Worm (Caenorhabditis elegans) whole organism, L2 larva: ENCODE measurements around the gene vms-1.

Source experiments
- R02D3.7 ChIP-seq: fragments of 150-350 bp; optimal IDR thresholded peaks from 2 replicates; lab custom pipeline; 2014; ENCODE audit warnings: missing biosample characterization, missing genetic modification characterization
- Y55F3AM.14 ChIP-seq: fragments of 200-800 bp; sonication (Bioruptor generic); optimal IDR thresholded peaks from 2 replicates; lab custom pipeline; 2018; ENCODE audit warnings: mild to moderate bottlenecking, missing genetic modification characterization, missing compliant biosample characterization
- ZK546.5 ChIP-seq: sonication (generic microtip); optimal IDR thresholded peaks from 2 replicates; lab custom pipeline; 2017; ENCODE audit warnings: missing biosample characterization, missing genetic modification characterization
- alr-1 ChIP-seq: fragments of 150-350 bp; optimal IDR thresholded peaks from 2 replicates; lab custom pipeline; 2014; ENCODE audit warnings: missing biosample characterization, missing genetic modification characterization
- blmp-1 ChIP-seq: sonication (generic microtip); optimal IDR thresholded peaks from 2 replicates; lab custom pipeline; 2017; ENCODE audit warnings: missing genetic modification characterization, mild to moderate bottlenecking, missing compliant biosample characterization, antibody characterized with exemption, moderate library complexity; ENCODE audit not compliant: insufficient read depth
- ceh-16 ChIP-seq: fragments of 150-350 bp; optimal IDR thresholded peaks from 2 replicates; lab custom pipeline; 2014; ENCODE audit warnings: missing biosample characterization, missing genetic modification characterization
- crh-2 ChIP-seq: sonication (generic microtip); optimal IDR thresholded peaks from 2 replicates; lab custom pipeline; 2017; ENCODE audit warnings: missing biosample characterization, missing genetic modification characterization
- egl-27 ChIP-seq: sonication (generic microtip); optimal IDR thresholded peaks from 3 replicates; lab custom pipeline; 2017; ENCODE audit warnings: missing biosample characterization, missing genetic modification reagents, missing genetic modification characterization
- fos-1 ChIP-seq: fragments of 150-350 bp; optimal IDR thresholded peaks from 2 replicates; lab custom pipeline; 2014; ENCODE audit warnings: missing biosample characterization, missing genetic modification characterization
- gmeb-1 ChIP-seq: fragments of 150-350 bp; optimal IDR thresholded peaks from 2 replicates; lab custom pipeline; 2014; ENCODE audit warnings: missing biosample characterization, missing genetic modification characterization
- lin-39 ChIP-seq: fragments of 150-350 bp; optimal IDR thresholded peaks from 2 replicates; lab custom pipeline; 2014; ENCODE audit warnings: missing biosample characterization, missing genetic modification reagents, missing genetic modification characterization
- lsy-2 ChIP-seq, 2 experiments: fragments of 150-350 bp in 1 of 2; sonication (generic microtip) in 1 of 2; optimal IDR thresholded peaks; 2 replicates each; lab custom pipeline; 2014 to 2017; ENCODE audit warnings: missing biosample characterization in 2 of 2, missing genetic modification characterization in 2 of 2
- mdl-1 ChIP-seq, 2 experiments: fragments of 150-350 bp in 1 of 2; sonication (generic microtip) in 1 of 2; optimal IDR thresholded peaks; 2 replicates each; lab custom pipeline; 2017; ENCODE audit warnings: missing biosample characterization in 2 of 2, missing genetic modification characterization in 2 of 2
- nhr-11 ChIP-seq: fragments of 150-350 bp; optimal IDR thresholded peaks from 2 replicates; lab custom pipeline; 2014; ENCODE audit warnings: missing biosample characterization, missing genetic modification characterization
- nhr-12 ChIP-seq: fragments of 150-350 bp; optimal IDR thresholded peaks from 2 replicates; lab custom pipeline; 2014; ENCODE audit warnings: missing biosample characterization, missing genetic modification characterization
- nhr-129 ChIP-seq: fragments of 150-350 bp; optimal IDR thresholded peaks from 2 replicates; lab custom pipeline; 2014; ENCODE audit warnings: missing biosample characterization, missing genetic modification characterization
- nhr-237 ChIP-seq: fragments of 150-350 bp; optimal IDR thresholded peaks from 2 replicates; lab custom pipeline; 2014; ENCODE audit warnings: missing biosample characterization, missing genetic modification characterization
- nhr-6 ChIP-seq: fragments of 150-350 bp; optimal IDR thresholded peaks from 2 replicates; lab custom pipeline; 2014; ENCODE audit warnings: missing biosample characterization, missing genetic modification characterization
- nhr-77 ChIP-seq: fragments of 150-350 bp; optimal IDR thresholded peaks from 2 replicates; lab custom pipeline; 2014; ENCODE audit warnings: missing biosample characterization, missing genetic modification characterization
- peb-1 ChIP-seq: fragments of 150-350 bp; optimal IDR thresholded peaks from 2 replicates; lab custom pipeline; 2014; ENCODE audit warnings: missing biosample characterization, missing genetic modification characterization
- skn-1 ChIP-seq: sonication (generic microtip); optimal IDR thresholded peaks from 2 replicates; lab custom pipeline; 2017; ENCODE audit warnings: missing biosample characterization, missing genetic modification characterization
- sma-3 ChIP-seq: sonication (generic microtip); optimal IDR thresholded peaks from 2 replicates; lab custom pipeline; 2016; ENCODE audit warnings: missing genetic modification reagents, missing genetic modification characterization, missing compliant biosample characterization
- sma-9 ChIP-seq, 2 experiments: fragments of 150-350 bp in 1 of 2; sonication (generic microtip) in 1 of 2; optimal IDR thresholded peaks; 2 replicates each; lab custom pipeline; 2014 to 2016; ENCODE audit warnings: missing genetic modification characterization in 2 of 2, mild to moderate bottlenecking in 1 of 2, missing biosample characterization in 1 of 2, missing compliant biosample characterization in 1 of 2, missing genetic modification reagents in 1 of 2, moderate library complexity in 1 of 2
- snpc-4 ChIP-seq: fragments of 150-350 bp; optimal IDR thresholded peaks from 2 replicates; lab custom pipeline; 2014; ENCODE audit warnings: missing biosample characterization, missing genetic modification characterization
- unc-39 ChIP-seq: fragments of 150-350 bp; optimal IDR thresholded peaks from 2 replicates; lab custom pipeline; 2014; ENCODE audit warnings: missing biosample characterization, missing genetic modification characterization
- unc-62 ChIP-seq: fragments of 150-350 bp; optimal IDR thresholded peaks from 2 replicates; lab custom pipeline; 2014; ENCODE audit warnings: missing biosample characterization, missing genetic modification reagents, missing genetic modification characterization
- ztf-1 ChIP-seq: fragments of 200-800 bp; sonication (Bioruptor generic); conservative IDR thresholded peaks from 2 replicates; pipeline ENCODE4 v1.3.6; 2022; ENCODE audit warnings: missing genetic modification characterization, missing compliant biosample characterization
- ztf-11 ChIP-seq: sonication (generic microtip); optimal IDR thresholded peaks from 2 replicates; lab custom pipeline; 2017; ENCODE audit warnings: missing biosample characterization, missing genetic modification characterization
- ztf-4 ChIP-seq: fragments of 150-350 bp; optimal IDR thresholded peaks from 2 replicates; lab custom pipeline; 2014; ENCODE audit warnings: missing biosample characterization, missing genetic modification characterization

Gene vms-1

ce11 chrIII:8050944-8051343, 37.4 kb upstream of the vms-1 start, which contains the start of gene K12H4.7:
TSS of gene K12H4.7 (minus strand) at chrIII:8051081.
- TF ChIP-seq Y55F3AM.14 (GFP tag; lab: Kevin White, UChicago) (no peak), fos-1 (tag; lab: Kevin White, UChicago) (peak; percentile 93), sma-9 (GFP tag; optimal IDR thresholded peaks at IDR 0.05; lab: Kevin White, UChicago) (peak; percentile 1), sma-9 (tag; optimal IDR thresholded peaks at IDR 0.05; lab: Kevin White, UChicago) (no peak), crh-2 (peak; percentile 63), mdl-1 (tag; optimal IDR thresholded peaks at IDR 0.05; lab: Kevin White, UChicago) (no peak), skn-1 (tag; lab: Kevin White, UChicago) (peak; percentile 26)

ce11 chrIII:8051838-8052237, 36.5 kb upstream of the vms-1 start:
- TF ChIP-seq nhr-77 (tag; lab: Kevin White, UChicago), result no peak

DNA sequence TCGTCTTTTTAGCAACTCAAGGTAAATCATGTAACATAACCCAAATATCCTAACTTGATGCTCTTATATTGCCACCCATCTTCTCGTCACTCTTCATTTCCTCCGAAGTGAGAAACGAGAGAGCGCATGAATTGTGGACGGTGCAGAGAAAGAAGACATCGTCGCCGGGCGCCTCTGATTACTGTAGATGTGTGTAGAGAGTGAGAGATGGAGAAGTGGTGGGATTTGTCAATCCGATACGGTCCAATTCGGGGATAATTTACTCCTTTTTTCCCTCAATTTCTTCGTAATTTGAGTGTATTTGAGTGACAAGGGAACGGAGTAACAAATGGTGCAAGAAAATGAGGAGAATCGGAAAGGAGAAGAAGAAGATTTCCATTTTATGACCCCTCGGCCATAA, 27.2 kb upstream of the vms-1 start:
- TF ChIP-seq ztf-1 (GFP tag; lab: Robert Waterston, UW) (no peak), lsy-2 (tag; optimal IDR thresholded peaks at IDR 0.05; lab: Kevin White, UChicago) (peak in 1 of 2 experiments; percentile 12)

- TF ChIP-seq egl-27 (no peak), gmeb-1 (tag; lab: Kevin White, UChicago) (no peak), ceh-16 (tag; lab: Kevin White, UChicago) (no peak), ztf-4 (no peak), ZK546.5 (no peak), sma-3 (GFP tag; lab: Kevin White, UChicago) (no peak), alr-1 (tag; lab: Kevin White, UChicago) (no peak), mdl-1 (tag; optimal IDR thresholded peaks at IDR 0.05; lab: Kevin White, UChicago) (no peak), unc-62 (GFP tag; lab: Kevin White, UChicago) (no peak)
Measured at ce11 chrIII:8063659-8064058, 24.7 kb upstream of the vms-1 start.

ce11 chrIII:8065101-8065500, 23.2 kb upstream of the vms-1 start:
- peak in 1 of 2 experiments; percentile 42 for TF ChIP-seq lsy-2 (tag; optimal IDR thresholded peaks at IDR 0.05; lab: Kevin White, UChicago)
- no peak for TF ChIP-seq nhr-12 (tag; lab: Kevin White, UChicago)
- TF ChIP-seq peb-1 (tag; lab: Kevin White, UChicago), result no peak
- no peak for TF ChIP-seq blmp-1

DNA sequence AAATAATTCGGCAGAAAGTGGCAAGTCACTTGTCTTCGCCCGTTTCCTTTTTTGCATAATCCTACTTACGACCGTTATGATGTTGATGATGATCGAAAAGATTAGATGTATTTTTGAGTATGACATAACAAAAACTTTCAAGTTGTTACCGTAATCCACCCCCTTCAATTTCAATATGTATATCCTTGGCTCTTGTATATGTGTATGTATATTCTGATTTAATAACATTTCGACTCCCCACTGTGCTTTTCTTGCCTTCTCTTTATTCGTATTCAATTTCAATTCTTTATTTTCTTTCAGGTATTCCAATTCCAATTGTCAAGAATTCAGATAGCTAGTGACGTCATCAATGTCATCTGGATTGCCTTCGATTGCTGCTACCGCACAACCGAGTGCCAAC, 21.3 kb upstream of the vms-1 start, which contains the start of gene pros-1:
Gene pros-1 (plus strand): TSS at position 301 of the 400 bp plus-strand sequence.
- TF ChIP-seq peb-1 (tag; lab: Kevin White, UChicago) (no peak), ztf-11 (tag; lab: Kevin White, UChicago) (no peak), nhr-237 (tag; lab: Kevin White, UChicago) (no peak), lin-39 (tag; lab: Kevin White, UChicago) (no peak), nhr-11 (tag; lab: Kevin White, UChicago) (no peak)

DNA sequence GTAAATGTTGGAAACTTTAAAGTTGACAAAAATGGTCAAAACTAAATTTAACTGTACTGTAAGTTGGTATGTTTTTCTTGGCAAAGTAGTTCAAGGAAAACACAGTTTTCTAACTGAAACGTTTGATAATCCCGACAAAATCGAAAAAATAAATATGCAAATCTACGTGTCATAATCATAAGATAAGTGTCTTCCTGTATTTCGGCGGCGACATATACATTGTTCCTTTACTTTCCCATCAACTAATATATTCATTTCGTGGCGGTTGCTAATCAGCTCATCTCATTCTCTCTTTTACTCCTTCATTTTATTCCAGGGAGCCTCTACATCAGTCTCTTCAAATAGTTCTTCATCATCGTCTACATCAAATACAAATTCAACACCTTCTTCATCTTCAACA, 20.5 kb upstream of the vms-1 start:
- TF ChIP-seq nhr-11 (tag; lab: Kevin White, UChicago) (no peak), unc-39 (tag; lab: Kevin White, UChicago) (no peak), R02D3.7 (no peak), ztf-11 (tag; lab: Kevin White, UChicago) (no peak)

DNA sequence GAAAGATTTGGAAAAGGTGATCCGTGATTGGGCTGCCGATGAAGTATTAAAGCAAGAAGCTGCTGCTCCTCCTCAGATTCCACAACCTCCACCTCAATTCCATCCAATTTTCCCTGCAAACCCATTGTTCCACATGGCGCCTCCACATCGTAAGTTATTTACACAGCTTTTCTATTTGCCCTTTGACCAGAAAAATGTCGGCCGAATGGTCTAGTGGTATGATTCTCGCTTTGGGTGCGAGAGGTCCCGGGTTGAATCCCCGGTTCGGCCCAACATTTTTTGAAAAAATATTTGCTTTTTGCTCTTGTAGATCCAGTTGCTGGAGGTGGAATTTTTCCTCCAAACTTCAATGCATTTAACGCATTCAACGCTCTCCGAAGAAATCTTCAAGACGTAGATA, 19.1 kb upstream of the vms-1 start:
- TF ChIP-seq snpc-4, result peak; percentile 38
- TF ChIP-seq nhr-6 (tag; lab: Kevin White, UChicago), result no peak
- TF ChIP-seq nhr-129, result peak; percentile 6
- TF ChIP-seq, all 48 proteins: peak for 2
